Fruit fly (Drosophila melanogaster) S2 (cell line): Measurements from ENCODE around the gene CG9512.

ENCODE experiments used
- CG8478 ChIP-seq: fragments of >200 bp; optimal IDR thresholded peaks from 2 replicates; lab custom pipeline; 2018
- CTCF ChIP-seq, 2 experiments: fragments of >200 bp; optimal IDR thresholded peaks; 2 replicates each; lab custom pipeline; 2018

- no peak for TF ChIP-seq CG8478 (lab: Kevin White, UChicago)
- no peak for TF ChIP-seq CTCF (optimal IDR thresholded peaks at IDR 0.05; lab: Kevin White, UChicago)
Observed at dm6 chrX:14885554-14885953, 19.8 kb downstream of the CG9512 start.
